Fruit fly (Drosophila melanogaster) whole organism, embryonic: ENCODE data around the gene CAH3.

ENCODE experiments used
- Ada2b ChIP-seq: fragments of 200-800 bp; sonication (Bioruptor generic); IDR thresholded peaks from 2 replicates; pipeline ENCODE4 v1.3.6; 2022; ENCODE audit warnings: missing biosample characterization, missing genetic modification characterization
- Atf3 ChIP-seq: fragments of 200-800 bp; sonication (Bioruptor generic); optimal IDR thresholded peaks from 3 replicates; lab custom pipeline; 2016; ENCODE audit warnings: missing biosample characterization, missing genetic modification characterization
- Awh ChIP-seq: fragments of 200-800 bp; sonication (Bioruptor generic); IDR thresholded peaks from 2 replicates; pipeline ENCODE4, ENCODE4 v1.3.6; 2022; ENCODE audit warnings: missing biosample characterization, missing genetic modification characterization
- CG10267 ChIP-seq: fragments of 200-800 bp; sonication (Bioruptor generic); optimal IDR thresholded peaks from 2 replicates; lab custom pipeline; 2018; ENCODE audit warnings: missing biosample characterization, mild to moderate bottlenecking, missing genetic modification characterization, moderate library complexity
- CG11093 ChIP-seq: fragments of 200-800 bp; sonication (Bioruptor generic); IDR thresholded peaks from 3 replicates; pipeline ENCODE4 v1.3.6; 2022; ENCODE audit warnings: missing biosample characterization, missing genetic modification characterization
- CG11456 ChIP-seq: fragments of 200-800 bp; sonication (Bioruptor generic); IDR thresholded peaks from 3 replicates; pipeline ENCODE4 v1.3.6; 2022; ENCODE audit warnings: missing biosample characterization, missing genetic modification characterization
- CG11695 ChIP-seq: fragments of 200-800 bp; sonication (Bioruptor generic); IDR thresholded peaks from 3 replicates; pipeline ENCODE4 v1.3.6; 2022; ENCODE audit warnings: missing biosample characterization, missing genetic modification characterization
- CG14667 ChIP-seq: fragments of 200-800 bp; sonication (Bioruptor generic); IDR thresholded peaks from 2 replicates; pipeline ENCODE4 v1.3.6; 2022; ENCODE audit warnings: missing biosample characterization, missing genetic modification characterization
- CG2116 ChIP-seq: fragments of 200-800 bp; sonication (Bioruptor generic); optimal IDR thresholded peaks from 3 replicates; lab custom pipeline; 2018; ENCODE audit warnings: missing biosample characterization, mild to moderate bottlenecking, missing genetic modification characterization
- CG2120 ChIP-seq: fragments of 200-800 bp; sonication (Bioruptor generic); optimal IDR thresholded peaks from 3 replicates; lab custom pipeline; 2016; ENCODE audit warnings: missing biosample characterization, missing genetic modification characterization
- CG31224 ChIP-seq: fragments of 200-800 bp; sonication (Bioruptor generic); IDR thresholded peaks from 2 replicates; pipeline ENCODE4 v1.3.6; 2022; ENCODE audit warnings: missing biosample characterization, missing genetic modification characterization
- CG33557 ChIP-seq: fragments of 200-800 bp; sonication (Bioruptor generic); optimal IDR thresholded peaks from 2 replicates; lab custom pipeline; 2019; ENCODE audit warnings: missing biosample characterization, mild to moderate bottlenecking, missing genetic modification characterization, moderate library complexity
- CG43689 ChIP-seq: fragments of 200-800 bp; sonication (Bioruptor generic); IDR thresholded peaks from 2 replicates; pipeline ENCODE4 v1.3.6; 2022; ENCODE audit warnings: missing biosample characterization, missing genetic modification characterization
- CrebB ChIP-seq: fragments of 200-800 bp; sonication (Bioruptor generic); optimal IDR thresholded peaks from 3 replicates; lab custom pipeline; 2018; ENCODE audit warnings: missing biosample characterization, mild to moderate bottlenecking, missing genetic modification characterization
- Dip2 ChIP-seq: fragments of 200-800 bp; sonication (Bioruptor generic); IDR thresholded peaks from 2 replicates; pipeline ENCODE4 v1.3.6; 2022; ENCODE audit warnings: missing biosample characterization, missing genetic modification characterization
- Eip74EF ChIP-seq, 2 experiments: fragments of 200-800 bp in 1 of 2; fragments of >200 bp in 1 of 2; sonication (Bioruptor generic) in 1 of 2; optimal IDR thresholded peaks; 2 replicates each; lab custom pipeline; 2017 to 2019; ENCODE audit warnings: missing biosample characterization in 2 of 2, missing genetic modification characterization in 2 of 2, mild to moderate bottlenecking in 1 of 2, moderate library complexity in 1 of 2
- HLH54F ChIP-seq: fragments of 200-800 bp; sonication (Bioruptor generic); optimal IDR thresholded peaks from 3 replicates; lab custom pipeline; 2016; ENCODE audit warnings: missing biosample characterization, missing genetic modification characterization
- Lhr ChIP-seq: fragments of 200-800 bp; sonication (Bioruptor generic); optimal IDR thresholded peaks from 3 replicates; lab custom pipeline; 2017; ENCODE audit warnings: mild to moderate bottlenecking, missing biosample characterization, missing genetic modification reagents, missing genetic modification characterization
- NFAT ChIP-seq: fragments of 200-800 bp; sonication (Bioruptor generic); IDR thresholded peaks from 2 replicates; pipeline ENCODE4 v1.3.6; 2022; ENCODE audit warnings: missing biosample characterization, missing genetic modification characterization
- NfI ChIP-seq: fragments of 200-800 bp; sonication (Bioruptor generic); optimal IDR thresholded peaks from 3 replicates; lab custom pipeline; 2018; ENCODE audit warnings: missing biosample characterization, mild to moderate bottlenecking, missing genetic modification characterization, moderate library complexity
- PHDP ChIP-seq: fragments of 200-800 bp; sonication (Bioruptor generic); optimal IDR thresholded peaks from 3 replicates; lab custom pipeline; 2018; ENCODE audit warnings: missing biosample characterization, mild to moderate bottlenecking, missing genetic modification characterization, moderate library complexity
- Sry-β ChIP-seq: fragments of 200-800 bp; sonication (Bioruptor generic); optimal IDR thresholded peaks from 2 replicates; lab custom pipeline; 2018; ENCODE audit warnings: missing biosample characterization, mild to moderate bottlenecking, missing genetic modification characterization, moderate library complexity
- al ChIP-seq: fragments of 200-800 bp; sonication (Bioruptor generic); IDR thresholded peaks from 2 replicates; pipeline ENCODE4 v1.3.6; 2022; ENCODE audit warnings: missing biosample characterization, missing genetic modification characterization
- amos ChIP-seq: fragments of 200-800 bp; sonication (Bioruptor generic); IDR thresholded peaks from 2 replicates; pipeline ENCODE4 v1.3.6; 2022; ENCODE audit warnings: missing biosample characterization, missing genetic modification characterization; ENCODE audit not compliant: partially characterized antibody
- ci ChIP-seq: fragments of 200-800 bp; sonication (Bioruptor generic); IDR thresholded peaks from 3 replicates; pipeline ENCODE4 v1.3.6; 2022; ENCODE audit warnings: missing biosample characterization, missing genetic modification characterization
- crp ChIP-seq, 2 experiments: fragments of 200-800 bp; sonication (Bioruptor generic); optimal IDR thresholded peaks; 2 replicates in 1 of 2; 3 replicates in 1 of 2; lab custom pipeline; 2017; ENCODE audit warnings: missing biosample characterization in 2 of 2, missing genetic modification characterization in 2 of 2, mild to moderate bottlenecking in 1 of 2, moderate library complexity in 1 of 2
- eyg ChIP-seq: fragments of 200-800 bp; sonication (Bioruptor generic); optimal IDR thresholded peaks from 3 replicates; lab custom pipeline; 2016; ENCODE audit warnings: missing biosample characterization, missing genetic modification characterization
- fd64A ChIP-seq: fragments of 200-800 bp; sonication (Bioruptor generic); optimal IDR thresholded peaks from 3 replicates; lab custom pipeline; 2018; ENCODE audit warnings: missing biosample characterization, mild to moderate bottlenecking, missing genetic modification characterization
- klu ChIP-seq: fragments of 200-800 bp; sonication (Bioruptor generic); IDR thresholded peaks from 2 replicates; pipeline ENCODE4 v1.3.6; 2022; ENCODE audit warnings: missing biosample characterization, missing genetic modification characterization
- lab ChIP-seq: fragments of 200-800 bp; sonication (Bioruptor generic); optimal IDR thresholded peaks from 3 replicates; lab custom pipeline; 2017; ENCODE audit warnings: missing biosample characterization, missing genetic modification characterization, mild to moderate bottlenecking, moderate library complexity, missing genetic modification reagents
- lbe ChIP-seq: fragments of 200-800 bp; sonication (Bioruptor generic); optimal IDR thresholded peaks from 2 replicates; lab custom pipeline; 2016; ENCODE audit warnings: missing biosample characterization, mild to moderate bottlenecking, missing genetic modification characterization
- lov ChIP-seq, 2 experiments: fragments of 200-800 bp in 1 of 2; fragments of >200 bp in 1 of 2; sonication (Bioruptor generic) in 1 of 2; IDR thresholded peaks in 1 of 2; optimal IDR thresholded peaks in 1 of 2; 2 replicates in 1 of 2; 3 replicates in 1 of 2; pipeline versions ENCODE4 v1.3.6 to Lab custom; 2017 to 2022; ENCODE audit warnings: missing biosample characterization in 1 of 2, missing genetic modification characterization in 1 of 2
- luna ChIP-seq: fragments of 200-800 bp; sonication (Bioruptor generic); optimal IDR thresholded peaks from 2 replicates; lab custom pipeline; 2016; ENCODE audit warnings: missing biosample characterization, missing genetic modification characterization
- mam ChIP-seq: fragments of 200-800 bp; sonication (Bioruptor generic); optimal IDR thresholded peaks from 3 replicates; lab custom pipeline; 2016; ENCODE audit warnings: missing biosample characterization, missing genetic modification characterization
- mld ChIP-seq: fragments of 200-800 bp; sonication (Bioruptor generic); IDR thresholded peaks from 3 replicates; pipeline ENCODE4 v1.3.6; 2022; ENCODE audit warnings: missing biosample characterization, missing genetic modification characterization; ENCODE audit not compliant: partially characterized antibody
- onecut ChIP-seq: fragments of 200-800 bp; sonication (Bioruptor generic); IDR thresholded peaks from 2 replicates; pipeline ENCODE4 v1.3.6; 2022; ENCODE audit warnings: missing biosample characterization, missing genetic modification characterization
- otp ChIP-seq: fragments of 200-800 bp; sonication (Bioruptor generic); IDR thresholded peaks from 3 replicates; pipeline ENCODE4, ENCODE4 v1.3.6; 2022; ENCODE audit warnings: missing biosample characterization, missing genetic modification characterization
- phol ChIP-seq: fragments of 200-800 bp; sonication (Bioruptor generic); optimal IDR thresholded peaks from 3 replicates; lab custom pipeline; 2018; ENCODE audit warnings: missing biosample characterization, mild to moderate bottlenecking, missing genetic modification characterization, moderate library complexity
- prd ChIP-seq, 3 experiments: fragments of >200 bp in 2 of 3; fragments of 200-800 bp in 1 of 3; sonication (Bioruptor generic) in 1 of 3; optimal IDR thresholded peaks in 2 of 3; IDR thresholded peaks in 1 of 3; 2 replicates in 2 of 3; 3 replicates in 1 of 3; pipeline versions ENCODE4 v1.3.6 to Lab custom; 2017 to 2022; ENCODE audit warnings: missing biosample characterization in 1 of 3, missing genetic modification characterization in 1 of 3
- sim ChIP-seq: fragments of 200-800 bp; sonication (Bioruptor generic); IDR thresholded peaks from 2 replicates; pipeline ENCODE4 v1.3.6; 2022; ENCODE audit warnings: missing biosample characterization, missing genetic modification characterization
- slbo ChIP-seq: fragments of 200-800 bp; sonication (Bioruptor generic); IDR thresholded peaks from 2 replicates; pipeline ENCODE4 v1.3.6; 2022; ENCODE audit warnings: missing biosample characterization, missing genetic modification characterization
- sr ChIP-seq: fragments of 200-800 bp; sonication (Bioruptor generic); IDR thresholded peaks from 3 replicates; pipeline ENCODE4 v1.3.6; 2022; ENCODE audit warnings: missing biosample characterization, missing genetic modification characterization
- stwl ChIP-seq: fragments of 200-800 bp; sonication (Bioruptor generic); optimal IDR thresholded peaks from 3 replicates; lab custom pipeline; 2018; ENCODE audit warnings: missing biosample characterization, mild to moderate bottlenecking, missing genetic modification characterization, moderate library complexity
- tin ChIP-seq: fragments of 200-800 bp; sonication (Bioruptor generic); optimal IDR thresholded peaks from 3 replicates; lab custom pipeline; 2016; ENCODE audit warnings: missing biosample characterization, missing genetic modification characterization
- tio ChIP-seq: fragments of 200-800 bp; sonication (Bioruptor generic); optimal IDR thresholded peaks from 2 replicates; lab custom pipeline; 2017; ENCODE audit warnings: missing biosample characterization, missing genetic modification characterization, inconsistent platforms
- tll ChIP-seq, 2 experiments: fragments of 200-800 bp in 1 of 2; fragments of >200 bp in 1 of 2; sonication (Bioruptor generic) in 1 of 2; optimal IDR thresholded peaks; 2 replicates each; lab custom pipeline; 2017 to 2019; ENCODE audit warnings: missing biosample characterization in 2 of 2, missing genetic modification characterization in 2 of 2, mild to moderate bottlenecking in 1 of 2, moderate library complexity in 1 of 2
- tup ChIP-seq: fragments of 200-800 bp; sonication (Bioruptor generic); optimal IDR thresholded peaks from 2 replicates; lab custom pipeline; 2016; ENCODE audit warnings: missing biosample characterization, mild to moderate bottlenecking, missing genetic modification characterization, moderate library complexity
- z ChIP-seq: fragments of 200-800 bp; sonication (Bioruptor generic); IDR thresholded peaks from 3 replicates; pipeline ENCODE4 v1.3.6; 2022; ENCODE audit warnings: missing biosample characterization, missing genetic modification characterization

The CAH3 gene

dm6 chrX:8681189-8681821, at the start of gene CAH3 (continued):
- TF ChIP-seq prd (optimal IDR thresholded peaks at IDR 0.05; lab: Kevin White, UChicago) (no peak), prd (GFP tag; IDR thresholded peaks at IDR 0.05; lab: Robert Waterston, UW) (peak; percentile 92), slbo (peak; percentile 93), lab (GFP tag; lab: Kevin White, UChicago) (peak; percentile 96), Awh (GFP tag; lab: Robert Waterston, UW) (peak; percentile 93), al (GFP tag; lab: Robert Waterston, UW) (peak; percentile 82), CG11093 (GFP tag; lab: Robert Waterston, UW) (peak; percentile 78), tio (GFP tag; lab: Kevin White, UChicago) (peak; percentile 90), CG31224 (GFP tag; lab: Robert Waterston, UW) (peak; percentile 85), CG10267 (tag; lab: Kevin White, UChicago) (peak; percentile 89), HLH54F (GFP tag; lab: Kevin White, UChicago) (peak; percentile 96), Sry-β (GFP tag; lab: Kevin White, UChicago) (peak; percentile 48), tup (GFP tag; lab: Kevin White, UChicago) (peak; percentile 77), CG2120 (peak; percentile 95), klu (GFP tag; lab: Robert Waterston, UW) (peak; percentile 73), CG2116 (GFP tag; lab: Kevin White, UChicago) (peak; percentile 74), onecut (peak; percentile 91), crp (GFP tag; optimal IDR thresholded peaks at IDR 0.05; lab: Kevin White, UChicago) (peak in 1 of 2 experiments; percentile 58), CrebB (peak; percentile 94), CG11695 (peak; percentile 93), NFAT (peak; percentile 90), lbe (GFP tag; lab: Kevin White, UChicago) (peak; percentile 81), z (0 out of 3 replicates have a peak, but pooled peaks have one; percentile 18), CG14667 (GFP tag; lab: Robert Waterston, UW) (peak; percentile 80), sim (GFP tag; lab: Robert Waterston, UW) (peak; percentile 78), tin (GFP tag; lab: Kevin White, UChicago) (peak; percentile 93), Atf3 (GFP tag; lab: Kevin White, UChicago) (peak; percentile 91), NfI (peak; percentile 94), Ada2b (peak; percentile 90), Eip74EF (GFP tag; optimal IDR thresholded peaks at IDR 0.05; lab: Kevin White, UChicago) (peak in 1 of 2 experiments; percentile 81), sr (peak; percentile 64; the same call in 2 of the 3 replicates), mld (GFP tag; lab: Robert Waterston, UW) (no peak), otp (GFP tag; lab: Robert Waterston, UW) (peak; percentile 86), ci (GFP tag; lab: Robert Waterston, UW) (peak; percentile 97), fd64A (GFP tag; lab: Kevin White, UChicago) (peak; percentile 85), Dip2 (GFP tag; lab: Robert Waterston, UW) (no peak), CG43689 (peak; percentile 80), lov (optimal IDR thresholded peaks at IDR 0.05; lab: Kevin White, UChicago) (no peak), lov (GFP tag; IDR thresholded peaks at IDR 0.05; lab: Robert Waterston, UW) (peak; percentile 93), phol (tag; lab: Kevin White, UChicago) (peak; percentile 95), stwl (tag; lab: Kevin White, UChicago) (peak; percentile 50), PHDP (tag; lab: Kevin White, UChicago) (peak; percentile 96), tll (GFP tag; optimal IDR thresholded peaks at IDR 0.05; lab: Kevin White, UChicago) (peak in 1 of 2 experiments; percentile 1), CG11456 (GFP tag; lab: Robert Waterston, UW) (peak; percentile 88), luna (GFP tag; lab: Kevin White, UChicago) (peak; percentile 46), Lhr (GFP tag; lab: Kevin White, UChicago) (peak; percentile 77), CG33557 (GFP tag; lab: Kevin White, UChicago) (peak; percentile 96), mam (GFP tag; lab: Kevin White, UChicago) (peak; percentile 93), eyg (GFP tag; lab: Kevin White, UChicago) (peak; percentile 91), amos (no peak)
